Fruit fly (Drosophila melanogaster): ENCODE results near the gene ovo.

DNA sequence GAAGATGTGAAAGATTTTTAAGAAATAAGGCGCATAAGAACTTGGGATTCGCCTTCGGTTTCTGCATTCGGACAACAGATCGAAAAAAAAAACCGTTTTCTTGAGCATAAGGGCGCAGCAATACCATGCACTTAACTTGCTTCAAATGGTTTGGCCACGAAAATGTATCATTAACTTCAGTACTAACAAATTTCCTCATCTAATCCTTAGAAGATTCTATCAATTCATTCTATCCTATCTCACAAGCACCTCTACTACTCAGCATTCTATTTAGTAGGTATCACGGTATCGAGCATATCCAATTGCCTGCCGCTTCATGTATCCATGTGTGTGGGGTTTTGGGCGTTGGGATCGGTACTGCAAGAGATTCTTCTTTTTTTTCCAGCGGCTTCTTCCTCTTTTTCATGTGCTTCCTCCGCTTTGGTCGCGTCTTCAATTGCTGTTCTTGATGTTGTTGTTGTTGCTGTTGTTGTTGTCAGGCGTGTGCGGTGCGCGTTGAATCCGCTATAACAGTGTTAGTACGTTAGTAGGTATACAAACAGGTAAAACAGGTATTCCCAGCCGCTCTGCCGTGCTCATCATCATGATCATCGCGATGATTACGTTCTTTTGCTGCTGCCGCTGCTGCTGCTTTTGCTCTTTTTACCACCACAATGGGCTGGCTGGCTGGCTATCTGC lies 3.5 kb upstream of the ovo start:
- TF ChIP-seq tj (GFP tag; optimal IDR thresholded peaks at IDR 0.05) = no peak
- TF ChIP-seq CG5204 (GFP tag; optimal IDR thresholded peaks at IDR 0.05) = no peak
- TF ChIP-seq Mnt (GFP tag; optimal IDR thresholded peaks at IDR 0.05) = no peak

Measured in whole organism, adult.